Fruit fly (Drosophila melanogaster) whole organism, embryonic: ENCODE data around the gene orion.

ENCODE experiments used
- Atf-2 ChIP-seq: fragments of 200-800 bp; sonication (Bioruptor generic); optimal IDR thresholded peaks from 2 replicates; lab custom pipeline; 2016; ENCODE audit warnings: missing biosample characterization, missing genetic modification characterization
- B-H1 ChIP-seq: fragments of 200-800 bp; sonication (Bioruptor generic); IDR thresholded peaks from 3 replicates; pipeline ENCODE4 v1.3.6; 2022; ENCODE audit warnings: missing biosample characterization, missing genetic modification characterization
- BEAF-32 ChIP-seq: fragments of 200-800 bp; sonication (Bioruptor generic); optimal IDR thresholded peaks from 3 replicates; lab custom pipeline; 2017; ENCODE audit warnings: missing biosample characterization, missing genetic modification characterization, mild to moderate bottlenecking, moderate library complexity, missing genetic modification reagents
- Bteb2 ChIP-seq: fragments of 200-800 bp; sonication (Bioruptor generic); optimal IDR thresholded peaks from 2 replicates; lab custom pipeline; 2016; ENCODE audit warnings: missing biosample characterization, missing genetic modification characterization
- CG10366 ChIP-seq: fragments of 200-800 bp; sonication (Bioruptor generic); IDR thresholded peaks from 2 replicates; pipeline ENCODE4 v1.3.6; 2022; ENCODE audit warnings: missing biosample characterization, missing genetic modification characterization
- CG10959 ChIP-seq: fragments of 200-800 bp; sonication (Bioruptor generic); IDR thresholded peaks from 2 replicates; pipeline ENCODE4 v1.3.6; 2022; ENCODE audit warnings: missing biosample characterization, missing genetic modification characterization
- CG11398 ChIP-seq: fragments of 200-800 bp; sonication (Bioruptor generic); optimal IDR thresholded peaks from 2 replicates; lab custom pipeline; 2016; ENCODE audit warnings: missing biosample characterization, missing genetic modification characterization
- CG13424 ChIP-seq: fragments of 200-800 bp; sonication (Bioruptor generic); optimal IDR thresholded peaks from 2 replicates; lab custom pipeline; 2019; ENCODE audit warnings: missing biosample characterization, mild to moderate bottlenecking, missing genetic modification characterization, moderate library complexity
- CG13775 ChIP-seq: fragments of 200-800 bp; sonication (Bioruptor generic); optimal IDR thresholded peaks from 3 replicates; lab custom pipeline; 2017; ENCODE audit warnings: missing biosample characterization, mild to moderate bottlenecking, missing genetic modification characterization
- CG13894 ChIP-seq: fragments of 200-800 bp; sonication (Bioruptor generic); optimal IDR thresholded peaks from 3 replicates; lab custom pipeline; 2018; ENCODE audit warnings: missing biosample characterization, mild to moderate bottlenecking, missing genetic modification characterization, moderate library complexity
- CG14014 ChIP-seq: fragments of 200-800 bp; sonication (Bioruptor generic); IDR thresholded peaks from 2 replicates; pipeline ENCODE4 v1.3.6; 2022; ENCODE audit warnings: missing biosample characterization, missing genetic modification characterization
- CG17361 ChIP-seq: fragments of 200-800 bp; sonication (Bioruptor generic); IDR thresholded peaks from 3 replicates; pipeline ENCODE4 v1.3.6; 2022; ENCODE audit warnings: missing biosample characterization, missing genetic modification characterization
- CG17385 ChIP-seq: fragments of 200-800 bp; sonication (Bioruptor generic); optimal IDR thresholded peaks from 3 replicates; lab custom pipeline; 2018; ENCODE audit warnings: missing biosample characterization, mild to moderate bottlenecking, missing genetic modification characterization
- CG18262 ChIP-seq: fragments of 200-800 bp; optimal IDR thresholded peaks from 3 replicates; lab custom pipeline; 2019; ENCODE audit warnings: missing biosample characterization, mild to moderate bottlenecking, missing genetic modification characterization, moderate library complexity
- CG30431 ChIP-seq: fragments of 200-800 bp; sonication (Bioruptor generic); optimal IDR thresholded peaks from 2 replicates; lab custom pipeline; 2017; ENCODE audit warnings: missing biosample characterization, missing genetic modification characterization
- CG31365 ChIP-seq: fragments of 200-800 bp; sonication (Bioruptor generic); optimal IDR thresholded peaks from 2 replicates; lab custom pipeline; 2018; ENCODE audit warnings: missing biosample characterization, mild to moderate bottlenecking, missing genetic modification characterization
- CG42726 ChIP-seq: fragments of 200-800 bp; sonication (Bioruptor generic); IDR thresholded peaks from 2 replicates; pipeline ENCODE4 v1.3.6; 2022; ENCODE audit warnings: missing biosample characterization, missing genetic modification characterization; ENCODE audit not compliant: partially characterized antibody
- CG6175 ChIP-seq: fragments of 200-800 bp; sonication (Bioruptor generic); IDR thresholded peaks from 3 replicates; pipeline ENCODE4 v1.3.6; 2022; ENCODE audit warnings: missing biosample characterization, missing genetic modification characterization
- CG7963 ChIP-seq: fragments of 200-800 bp; sonication (Bioruptor generic); IDR thresholded peaks from 3 replicates; pipeline ENCODE4 v1.3.6; 2022; ENCODE audit warnings: missing biosample characterization, missing genetic modification characterization; ENCODE audit not compliant: partially characterized antibody
- CG7987 ChIP-seq: fragments of 200-800 bp; sonication (Bioruptor generic); optimal IDR thresholded peaks from 2 replicates; lab custom pipeline; 2018; ENCODE audit warnings: missing biosample characterization, mild to moderate bottlenecking, missing genetic modification characterization, moderate library complexity
- CG8290 ChIP-seq, 3 experiments: fragments of 200-800 bp; sonication (Bioruptor generic); optimal IDR thresholded peaks; 2 replicates each; lab custom pipeline; 2016 to 2019; ENCODE audit warnings: missing biosample characterization in 3 of 3, missing genetic modification characterization in 3 of 3, mild to moderate bottlenecking in 2 of 3, moderate library complexity in 1 of 3
- Camta ChIP-seq: fragments of 200-800 bp; sonication (Bioruptor generic); optimal IDR thresholded peaks from 2 replicates; lab custom pipeline; 2016; ENCODE audit warnings: missing biosample characterization, missing genetic modification characterization
- D19A ChIP-seq: fragments of 200-800 bp; optimal IDR thresholded peaks from 3 replicates; lab custom pipeline; 2019; ENCODE audit warnings: missing biosample characterization, mild to moderate bottlenecking, missing genetic modification characterization, moderate library complexity
- E2f2 ChIP-seq: fragments of 200-800 bp; sonication (Bioruptor generic); IDR thresholded peaks from 2 replicates; pipeline ENCODE4 v1.3.6; 2022; ENCODE audit warnings: missing biosample characterization, missing genetic modification characterization
- Ets65A ChIP-seq: fragments of 200-800 bp; sonication (Bioruptor generic); peaks from one replicate; lab custom pipeline; 2016; ENCODE audit warnings: missing biosample characterization, missing genetic modification characterization
- GATAe ChIP-seq: fragments of 200-800 bp; sonication (Bioruptor generic); conservative IDR thresholded peaks from 2 replicates; pipeline ENCODE4 v1.3.6; 2022; ENCODE audit warnings: missing biosample characterization, missing genetic modification characterization
- Lpt ChIP-seq: fragments of >200 bp; optimal IDR thresholded peaks from 2 replicates; lab custom pipeline; 2018; ENCODE audit warnings: missing biosample characterization, missing genetic modification characterization
- MESR4 ChIP-seq: fragments of 200-800 bp; sonication (Bioruptor generic); optimal IDR thresholded peaks from 2 replicates; lab custom pipeline; 2018; ENCODE audit warnings: missing biosample characterization, mild to moderate bottlenecking, missing genetic modification characterization, moderate library complexity
- NC2β ChIP-seq: fragments of 200-800 bp; sonication (Bioruptor generic); optimal IDR thresholded peaks from 2 replicates; lab custom pipeline; 2016; ENCODE audit warnings: missing biosample characterization, missing genetic modification characterization
- Neu2 ChIP-seq: fragments of 200-800 bp; sonication (Bioruptor generic); optimal IDR thresholded peaks from 3 replicates; lab custom pipeline; 2016; ENCODE audit warnings: missing biosample characterization, missing genetic modification characterization, borderline replicate concordance
- Ssrp ChIP-seq: fragments of 200-800 bp; sonication (Bioruptor generic); optimal IDR thresholded peaks from 2 replicates; lab custom pipeline; 2018; ENCODE audit warnings: missing biosample characterization, mild to moderate bottlenecking, missing genetic modification characterization, moderate library complexity
- ase ChIP-seq: fragments of 200-800 bp; sonication (Bioruptor generic); IDR thresholded peaks from 3 replicates; pipeline ENCODE4 v1.3.6; 2022; ENCODE audit warnings: missing biosample characterization, missing genetic modification characterization
- cas ChIP-seq: fragments of 200-800 bp; sonication (Bioruptor generic); IDR thresholded peaks from 2 replicates; pipeline ENCODE4 v1.3.6; 2022; ENCODE audit warnings: missing biosample characterization, missing genetic modification characterization
- caup ChIP-seq: fragments of 200-800 bp; sonication (Bioruptor generic); optimal IDR thresholded peaks from 3 replicates; lab custom pipeline; 2017; ENCODE audit warnings: missing biosample characterization, mild to moderate bottlenecking, missing genetic modification characterization, moderate library complexity; ENCODE audit not compliant: severe bottlenecking
- crc ChIP-seq: fragments of 200-800 bp; sonication (Bioruptor generic); optimal IDR thresholded peaks from 2 replicates; lab custom pipeline; 2016; ENCODE audit warnings: missing biosample characterization, missing genetic modification characterization
- disco-r ChIP-seq: fragments of 200-800 bp; sonication (Bioruptor generic); optimal IDR thresholded peaks from 2 replicates; lab custom pipeline; 2016; ENCODE audit warnings: missing biosample characterization, missing genetic modification characterization
- fd3F ChIP-seq: fragments of 200-800 bp; sonication (Bioruptor generic); optimal IDR thresholded peaks from 2 replicates; lab custom pipeline; 2018; ENCODE audit warnings: missing biosample characterization, mild to moderate bottlenecking, missing genetic modification characterization, moderate library complexity
- ftz-f1 ChIP-seq: fragments of 200-800 bp; sonication (Bioruptor generic); optimal IDR thresholded peaks from 2 replicates; lab custom pipeline; 2016; ENCODE audit warnings: missing biosample characterization, missing genetic modification characterization
- gem ChIP-seq: fragments of 200-800 bp; sonication (Bioruptor generic); optimal IDR thresholded peaks from 2 replicates; lab custom pipeline; 2019; ENCODE audit warnings: missing biosample characterization, mild to moderate bottlenecking, missing genetic modification characterization, moderate library complexity
- lab ChIP-seq: fragments of 200-800 bp; sonication (Bioruptor generic); optimal IDR thresholded peaks from 3 replicates; lab custom pipeline; 2017; ENCODE audit warnings: missing biosample characterization, missing genetic modification characterization, mild to moderate bottlenecking, moderate library complexity, missing genetic modification reagents
- lov ChIP-seq, 2 experiments: fragments of 200-800 bp in 1 of 2; fragments of >200 bp in 1 of 2; sonication (Bioruptor generic) in 1 of 2; IDR thresholded peaks in 1 of 2; optimal IDR thresholded peaks in 1 of 2; 2 replicates in 1 of 2; 3 replicates in 1 of 2; pipeline versions ENCODE4 v1.3.6 to Lab custom; 2017 to 2022; ENCODE audit warnings: missing biosample characterization in 1 of 2, missing genetic modification characterization in 1 of 2
- mirr ChIP-seq: fragments of 200-800 bp; sonication (Bioruptor generic); optimal IDR thresholded peaks from 3 replicates; lab custom pipeline; 2018; ENCODE audit warnings: missing biosample characterization, mild to moderate bottlenecking, missing genetic modification characterization
- salm ChIP-seq: fragments of 200-800 bp; sonication (Bioruptor generic); optimal IDR thresholded peaks from 2 replicates; lab custom pipeline; 2018; ENCODE audit warnings: missing biosample characterization, mild to moderate bottlenecking, missing genetic modification characterization
- sim ChIP-seq: fragments of 200-800 bp; sonication (Bioruptor generic); IDR thresholded peaks from 2 replicates; pipeline ENCODE4 v1.3.6; 2022; ENCODE audit warnings: missing biosample characterization, missing genetic modification characterization
- sisA ChIP-seq: fragments of 200-800 bp; sonication (Bioruptor generic); IDR thresholded peaks from 2 replicates; pipeline ENCODE4 v1.3.6; 2022; ENCODE audit warnings: missing biosample characterization, missing genetic modification characterization
- sqz ChIP-seq: fragments of 200-800 bp; sonication (Bioruptor generic); optimal IDR thresholded peaks from 3 replicates; lab custom pipeline; 2018; ENCODE audit warnings: missing biosample characterization, mild to moderate bottlenecking, missing genetic modification characterization
- tll ChIP-seq, 2 experiments: fragments of 200-800 bp in 1 of 2; fragments of >200 bp in 1 of 2; sonication (Bioruptor generic) in 1 of 2; optimal IDR thresholded peaks; 2 replicates each; lab custom pipeline; 2017 to 2019; ENCODE audit warnings: missing biosample characterization in 2 of 2, missing genetic modification characterization in 2 of 2, mild to moderate bottlenecking in 1 of 2, moderate library complexity in 1 of 2
- unc-4 ChIP-seq: fragments of 200-800 bp; sonication (Bioruptor generic); IDR thresholded peaks from 2 replicates; pipeline ENCODE4 v1.3.6; 2022; ENCODE audit warnings: missing biosample characterization, missing genetic modification characterization; ENCODE audit not compliant: partially characterized antibody
- unpg ChIP-seq: fragments of 200-800 bp; sonication (Bioruptor generic); optimal IDR thresholded peaks from 3 replicates; lab custom pipeline; 2018; ENCODE audit warnings: missing biosample characterization, mild to moderate bottlenecking, missing genetic modification characterization, moderate library complexity

Gene orion

dm6 chrX:7911983-7912630 lies 34.6 kb downstream of the orion start, which contains the start of gene snz (continued):
- TF ChIP-seq D19A (tag; lab: Kevin White, UChicago) (peak; percentile 86), CG30431 (no peak), CG11398 (GFP tag; lab: Kevin White, UChicago) (no peak), Camta (no peak), sim (GFP tag; lab: Robert Waterston, UW) (no peak), MESR4 (GFP tag; lab: Kevin White, UChicago) (peak; percentile 38), Ets65A (GFP tag; lab: Kevin White, UChicago) (no peak), BEAF-32 (GFP tag; lab: Kevin White, UChicago) (peak; percentile 73), Lpt (GFP tag; lab: Kevin White, UChicago) (no peak), CG17385 (GFP tag; lab: Kevin White, UChicago) (peak; percentile 1), fd3F (no peak), CG7987 (GFP tag; lab: Kevin White, UChicago) (peak; percentile 23), caup (GFP tag; lab: Kevin White, UChicago) (peak; percentile 10), crc (GFP tag; lab: Kevin White, UChicago) (no peak), Ssrp (tag; lab: Kevin White, UChicago) (no peak), salm (tag; lab: Kevin White, UChicago) (no peak), Bteb2 (GFP tag; lab: Kevin White, UChicago) (no peak), mirr (peak; percentile 83), CG13424 (no peak), unc-4 (GFP tag; lab: Robert Waterston, UW) (peak; percentile 74), CG31365 (tag; lab: Kevin White, UChicago) (no peak), gem (tag; lab: Kevin White, UChicago) (no peak), cas (GFP tag; lab: Robert Waterston, UW) (no peak), unpg (GFP tag; lab: Kevin White, UChicago) (no peak), lab (GFP tag; lab: Kevin White, UChicago) (peak; percentile 46), CG8290 (GFP tag; optimal IDR thresholded peaks at IDR 0.05; lab: Kevin White, UChicago) (no peak), CG8290 (tag; optimal IDR thresholded peaks at IDR 0.05; lab: Kevin White, UChicago) (no peak), GATAe (GFP tag; lab: Robert Waterston, UW) (peak; percentile 54; the same call in 1 of the 2 replicates), B-H1 (GFP tag; lab: Robert Waterston, UW) (no peak), CG17361 (GFP tag; lab: Robert Waterston, UW) (no peak), NC2β (GFP tag; lab: Kevin White, UChicago) (no peak), Atf-2 (GFP tag; lab: Kevin White, UChicago) (no peak), CG13775 (GFP tag; lab: Kevin White, UChicago) (no peak), CG10366 (GFP tag; lab: Robert Waterston, UW) (no peak), CG18262 (tag; lab: Kevin White, UChicago) (no peak), CG7963 (GFP tag; lab: Robert Waterston, UW) (peak; percentile 58; the same call in 1 of the 3 replicates), ftz-f1 (GFP tag; lab: Kevin White, UChicago) (no peak), E2f2 (GFP tag; lab: Robert Waterston, UW) (peak; percentile 83), tll (GFP tag; optimal IDR thresholded peaks at IDR 0.05; lab: Kevin White, UChicago) (no peak), lov (optimal IDR thresholded peaks at IDR 0.05; lab: Kevin White, UChicago) (no peak), lov (GFP tag; IDR thresholded peaks at IDR 0.05; lab: Robert Waterston, UW) (no peak), ase (GFP tag; lab: Robert Waterston, UW) (no peak), CG6175 (GFP tag; lab: Robert Waterston, UW) (no peak), CG10959 (GFP tag; lab: Robert Waterston, UW) (no peak), Neu2 (GFP tag; lab: Kevin White, UChicago) (no peak), sqz (GFP tag; lab: Kevin White, UChicago) (no peak), CG14014 (GFP tag; lab: Robert Waterston, UW) (no peak), disco-r (GFP tag; lab: Kevin White, UChicago) (no peak), sisA (GFP tag; lab: Robert Waterston, UW) (no peak), CG13894 (peak; percentile 65), CG42726 (peak; percentile 42; the same call in 1 of the 2 replicates)
- TF ChIP-seq, all 482 proteins: peak for 104
